In genomic region chrIV:14008709-14009108, ce11 we compare ENCODE assay signal across 2 worm cellular contexts.
TF ChIP-seq lines count a peak whose summit lies in the region.

No protein-coding gene starts in this region.

TF ChIP-seq in whole organism, L4 larva, 104 proteins besides CTCF, POLR2A, EP300 and RAD21:
- no peak for TF ChIP-seq ztf-7 (tag; optimal IDR thresholded peaks at IDR 0.05; lab: Kevin White, UChicago)
- no peak for TF ChIP-seq F26F4.8 (GFP tag; conservative IDR thresholded peaks at IDR 0.05; lab: Robert Waterston, UW)
- TF ChIP-seq snpc-1.2 (GFP tag; IDR thresholded peaks at IDR 0.05; lab: Robert Waterston, UW): peak; percentile 63; the same call in 1 of the 2 replicates

TF ChIP-seq in whole organism, young adult, 124 proteins besides CTCF, POLR2A, EP300 and RAD21:
- TF ChIP-seq nhr-80 (tag; optimal IDR thresholded peaks at IDR 0.05; lab: Kevin White, UChicago) (no peak), gei-17 (GFP tag; optimal IDR thresholded peaks at IDR 0.05; lab: Kevin White, UChicago) (no peak), Y53G8AR.9 (GFP tag; conservative IDR thresholded peaks at IDR 0.05; lab: Robert Waterston, UW) (no peak), cebp-1 (GFP tag; IDR thresholded peaks at IDR 0.05; lab: Robert Waterston, UW) (no peak), cebp-1 (tag; optimal IDR thresholded peaks at IDR 0.05; lab: Kevin White, UChicago) (no peak), mes-4 (tag; optimal IDR thresholded peaks at IDR 0.05; lab: Kevin White, UChicago) (no peak), F37B4.10 (GFP tag; IDR thresholded peaks at IDR 0.05; lab: Robert Waterston, UW) (no peak), zim-3 (tag; optimal IDR thresholded peaks at IDR 0.05; lab: Kevin White, UChicago) (no peak), aptf-3 (GFP tag; IDR thresholded peaks at IDR 0.05; lab: Robert Waterston, UW) (no peak), xnd-1 (tag; optimal IDR thresholded peaks at IDR 0.05; lab: Kevin White, UChicago) (no peak), attf-6 (GFP tag; IDR thresholded peaks at IDR 0.05; lab: Robert Waterston, UW) (peak; percentile 70), snpc-4 (GFP tag; optimal IDR thresholded peaks at IDR 0.05; lab: Kevin White, UChicago) (no peak), snpc-4 (tag; optimal IDR thresholded peaks at IDR 0.05; lab: Kevin White, UChicago) (peak in 1 of 4 experiments; percentile 32)
